Worm (Caenorhabditis elegans) whole organism, late embryonic: ENCODE data around the gene T13A10.64.
A peak's percentile ranks its signal among the peaks of the same experiment; 100 is the strongest.

Experiments
- K02D7.2 ChIP-seq: sonication (generic microtip); optimal IDR thresholded peaks from 2 replicates; lab custom pipeline; 2017; ENCODE audit warnings: mild to moderate bottlenecking, missing genetic modification characterization, missing compliant biosample characterization
- T23F11.4 ChIP-seq: fragments of 200-800 bp; sonication (Bioruptor generic); optimal IDR thresholded peaks from 2 replicates; lab custom pipeline; 2018; ENCODE audit warnings: mild to moderate bottlenecking, missing genetic modification characterization, missing compliant biosample characterization
- ahr-1 ChIP-seq: sonication (generic microtip); optimal IDR thresholded peaks from 2 replicates; lab custom pipeline; 2016; ENCODE audit warnings: missing genetic modification characterization, missing compliant biosample characterization
- ama-1 ChIP-seq: fragments of 150-350 bp; optimal IDR thresholded peaks from 2 replicates; lab custom pipeline; 2014
- ceh-14 ChIP-seq: sonication (generic microtip); optimal IDR thresholded peaks from 2 replicates; lab custom pipeline; 2016; ENCODE audit warnings: missing genotype, missing genetic modification characterization, missing compliant biosample characterization
- ceh-18 ChIP-seq: sonication (generic microtip); optimal IDR thresholded peaks from 2 replicates; lab custom pipeline; 2016; ENCODE audit warnings: missing genetic modification characterization, missing compliant biosample characterization
- ceh-30 ChIP-seq: fragments of 150-350 bp; optimal IDR thresholded peaks from 2 replicates; lab custom pipeline; 2014; ENCODE audit warnings: missing biosample characterization, missing genetic modification characterization
- ceh-31 ChIP-seq: sonication (generic microtip); optimal IDR thresholded peaks from 2 replicates; lab custom pipeline; 2016; ENCODE audit warnings: missing genetic modification characterization, missing compliant biosample characterization
- ceh-34 ChIP-seq: sonication (generic microtip); optimal IDR thresholded peaks from 2 replicates; lab custom pipeline; 2016; ENCODE audit warnings: mild to moderate bottlenecking, missing genetic modification characterization, missing compliant biosample characterization
- ceh-45 ChIP-seq: fragments of 200-800 bp; sonication (Bioruptor generic); IDR thresholded peaks from 2 replicates; pipeline ENCODE4 v1.3.6; 2022; ENCODE audit warnings: missing genetic modification reagents, missing genetic modification characterization, missing compliant biosample characterization
- ceh-48 ChIP-seq: sonication (generic microtip); optimal IDR thresholded peaks from 2 replicates; lab custom pipeline; 2016; ENCODE audit warnings: missing genetic modification characterization, inconsistent platforms, missing compliant biosample characterization
- ceh-6 ChIP-seq: fragments of 200-800 bp; sonication (Bioruptor generic); optimal IDR thresholded peaks from 2 replicates; lab custom pipeline; 2018; ENCODE audit warnings: mild to moderate bottlenecking, missing genetic modification characterization, missing compliant biosample characterization
- che-1 ChIP-seq: sonication (generic microtip); optimal IDR thresholded peaks from 2 replicates; lab custom pipeline; 2016; ENCODE audit warnings: mild to moderate bottlenecking, missing genetic modification characterization, missing compliant biosample characterization
- dmd-4 ChIP-seq: sonication (generic microtip); optimal IDR thresholded peaks from 2 replicates; lab custom pipeline; 2016; ENCODE audit warnings: borderline replicate concordance, missing genetic modification characterization, missing compliant biosample characterization
- elt-2 ChIP-seq: sonication (generic microtip); optimal IDR thresholded peaks from 2 replicates; lab custom pipeline; 2016; ENCODE audit warnings: missing genetic modification reagents, missing genetic modification characterization, missing compliant biosample characterization
- elt-4 ChIP-seq: sonication (generic microtip); optimal IDR thresholded peaks from 2 replicates; lab custom pipeline; 2016; ENCODE audit warnings: missing genetic modification characterization, missing compliant biosample characterization
- ets-4 ChIP-seq: sonication (generic microtip); optimal IDR thresholded peaks from 2 replicates; lab custom pipeline; 2016; ENCODE audit warnings: missing genetic modification characterization, missing compliant biosample characterization
- fax-1 ChIP-seq: sonication (generic microtip); optimal IDR thresholded peaks from 2 replicates; lab custom pipeline; 2016; ENCODE audit warnings: missing genotype, missing genetic modification characterization, missing compliant biosample characterization
- fkh-10 ChIP-seq: fragments of 150-350 bp; optimal IDR thresholded peaks from 2 replicates; lab custom pipeline; 2014; ENCODE audit warnings: missing biosample characterization, missing genetic modification reagents, missing genetic modification characterization
- hlh-13 ChIP-seq: fragments of 200-800 bp; sonication (Bioruptor generic); optimal IDR thresholded peaks from 2 replicates; lab custom pipeline; 2018; ENCODE audit warnings: mild to moderate bottlenecking, missing genetic modification characterization, missing compliant biosample characterization
- hlh-15 ChIP-seq: sonication (generic microtip); optimal IDR thresholded peaks from 2 replicates; lab custom pipeline; 2016; ENCODE audit warnings: missing genetic modification characterization, missing compliant biosample characterization
- hlh-8 ChIP-seq: sonication (generic microtip); optimal IDR thresholded peaks from 2 replicates; lab custom pipeline; 2016; ENCODE audit warnings: missing genotype, missing genetic modification characterization, missing compliant biosample characterization
- lim-6 ChIP-seq: sonication (generic microtip); optimal IDR thresholded peaks from 2 replicates; lab custom pipeline; 2016; ENCODE audit warnings: missing genetic modification characterization, missing compliant biosample characterization
- mec-3 ChIP-seq: sonication (generic microtip); optimal IDR thresholded peaks from 2 replicates; lab custom pipeline; 2016; ENCODE audit warnings: borderline replicate concordance, missing genetic modification characterization, missing compliant biosample characterization
- npax-4 ChIP-seq: sonication (generic microtip); optimal IDR thresholded peaks from 2 replicates; lab custom pipeline; 2016; ENCODE audit warnings: missing genetic modification characterization, missing compliant biosample characterization
- odd-2 ChIP-seq: sonication (generic microtip); optimal IDR thresholded peaks from 2 replicates; lab custom pipeline; 2017; ENCODE audit warnings: antibody characterized with exemption, mild to moderate bottlenecking, missing genetic modification characterization, missing compliant biosample characterization
- pha-2 ChIP-seq: sonication (generic microtip); optimal IDR thresholded peaks from 2 replicates; lab custom pipeline; 2017; ENCODE audit warnings: mild to moderate bottlenecking, missing genetic modification characterization, missing compliant biosample characterization
- pha-4 ChIP-seq: fragments of 150-350 bp; optimal IDR thresholded peaks from 2 replicates; lab custom pipeline; 2018; ENCODE audit warnings: missing biosample characterization, missing genetic modification reagents, missing genetic modification characterization
- pqm-1 ChIP-seq: sonication (generic microtip); optimal IDR thresholded peaks from 2 replicates; lab custom pipeline; 2016; ENCODE audit warnings: missing genetic modification characterization, missing compliant biosample characterization
- rnt-1 ChIP-seq: sonication (generic microtip); optimal IDR thresholded peaks from 2 replicates; lab custom pipeline; 2016; ENCODE audit warnings: missing genetic modification characterization, missing compliant biosample characterization
- sdc-2 ChIP-seq: sonication (generic microtip); optimal IDR thresholded peaks from 2 replicates; lab custom pipeline; 2016; ENCODE audit warnings: missing genotype, missing genetic modification characterization, missing compliant biosample characterization
- sox-2 ChIP-seq: fragments of 200-800 bp; sonication (Bioruptor generic); IDR thresholded peaks from 2 replicates; pipeline ENCODE4 v1.3.6; 2022; ENCODE audit warnings: missing genetic modification reagents, missing genetic modification characterization, missing compliant biosample characterization
- syd-9 ChIP-seq: sonication (generic microtip); optimal IDR thresholded peaks from 2 replicates; lab custom pipeline; 2016; ENCODE audit warnings: mild to moderate bottlenecking, missing genetic modification characterization, moderate library complexity, missing compliant biosample characterization
- tbx-2 ChIP-seq: sonication (generic microtip); optimal IDR thresholded peaks from 2 replicates; lab custom pipeline; 2016; ENCODE audit warnings: missing genetic modification characterization, missing compliant biosample characterization
- tbx-7 ChIP-seq: sonication (generic microtip); optimal IDR thresholded peaks from 2 replicates; lab custom pipeline; 2016; ENCODE audit warnings: missing genotype, missing genetic modification characterization, missing compliant biosample characterization
- unc-3 ChIP-seq, 2 experiments: fragments of 200-800 bp in 1 of 2; sonication (Bioruptor generic) in 1 of 2; sonication (generic microtip) in 1 of 2; conservative IDR thresholded peaks in 1 of 2; optimal IDR thresholded peaks in 1 of 2; 2 replicates each; pipeline versions ENCODE4 v1.3.6 to Lab custom; 2016 to 2022; ENCODE audit warnings: missing compliant biosample characterization in 2 of 2, missing genetic modification characterization in 2 of 2, missing genetic modification reagents in 1 of 2
- unc-42 ChIP-seq: sonication (generic microtip); optimal IDR thresholded peaks from 2 replicates; lab custom pipeline; 2016; ENCODE audit warnings: missing genotype, missing genetic modification characterization, missing compliant biosample characterization
- unc-55 ChIP-seq: sonication (generic microtip); optimal IDR thresholded peaks from 2 replicates; lab custom pipeline; 2017; ENCODE audit warnings: missing biosample characterization, missing genetic modification reagents, missing genetic modification characterization

T13A10.64 gene

DNA sequence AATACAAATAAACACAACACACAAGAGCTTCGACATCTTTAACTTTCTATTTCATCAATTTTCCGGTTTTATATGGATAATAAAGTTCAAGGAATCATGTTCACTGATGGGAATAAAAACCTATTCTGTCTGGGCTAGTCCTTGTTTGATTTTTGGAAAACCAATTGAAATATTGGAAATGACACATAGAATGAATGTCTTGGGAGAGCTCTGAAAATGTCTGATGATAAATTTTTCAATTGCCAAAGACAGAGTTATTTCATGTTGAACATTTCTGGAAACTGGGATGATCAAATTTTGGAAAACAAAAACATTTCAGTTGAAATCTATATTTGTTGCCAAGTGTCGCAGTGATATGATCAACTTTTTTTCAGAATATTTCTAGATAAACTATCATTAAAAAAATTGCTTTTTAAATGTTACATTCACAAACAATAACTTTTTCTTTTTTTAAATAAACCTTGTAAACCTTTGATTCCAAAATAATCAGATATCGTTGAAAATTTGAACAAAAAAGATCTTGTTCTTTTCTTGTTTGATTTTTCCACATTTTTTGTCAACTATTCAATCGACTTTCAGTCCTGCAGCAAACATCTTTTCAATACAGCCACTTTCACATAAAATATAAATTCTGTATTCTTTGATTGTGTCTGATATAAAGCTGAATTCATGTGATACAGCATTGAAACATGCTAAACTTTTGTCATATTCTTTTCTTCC, 17.1 kb upstream of the T13A10.64 start, which contains the start of the genes F58F9.6 and F58F9.8:
F58F9.6 (minus strand) TSS at position 101 of the 720 bp plus-strand sequence.
F58F9.8 (plus strand) TSS at position 670 of the 720 bp plus-strand sequence.
- TF ChIP-seq unc-3 (GFP tag; conservative IDR thresholded peaks at IDR 0.05; lab: Robert Waterston, UW) (no peak), unc-3 (tag; optimal IDR thresholded peaks at IDR 0.05; lab: Kevin White, UChicago) (no peak), elt-4 (tag; lab: Kevin White, UChicago) (no peak), lim-6 (no peak), dmd-4 (tag; lab: Kevin White, UChicago) (no peak), odd-2 (tag; lab: Kevin White, UChicago) (no peak), ets-4 (tag; lab: Kevin White, UChicago) (no peak), syd-9 (tag; lab: Kevin White, UChicago) (no peak), unc-42 (tag; lab: Kevin White, UChicago) (no peak), che-1 (no peak), ceh-34 (tag; lab: Kevin White, UChicago) (no peak), fkh-10 (GFP tag; lab: Kevin White, UChicago) (no peak), ceh-30 (tag; lab: Kevin White, UChicago) (no peak), ceh-45 (GFP tag; lab: Robert Waterston, UW) (no peak), T23F11.4 (GFP tag; lab: Kevin White, UChicago) (no peak), hlh-15 (tag; lab: Kevin White, UChicago) (no peak), ceh-14 (no peak)

DNA sequence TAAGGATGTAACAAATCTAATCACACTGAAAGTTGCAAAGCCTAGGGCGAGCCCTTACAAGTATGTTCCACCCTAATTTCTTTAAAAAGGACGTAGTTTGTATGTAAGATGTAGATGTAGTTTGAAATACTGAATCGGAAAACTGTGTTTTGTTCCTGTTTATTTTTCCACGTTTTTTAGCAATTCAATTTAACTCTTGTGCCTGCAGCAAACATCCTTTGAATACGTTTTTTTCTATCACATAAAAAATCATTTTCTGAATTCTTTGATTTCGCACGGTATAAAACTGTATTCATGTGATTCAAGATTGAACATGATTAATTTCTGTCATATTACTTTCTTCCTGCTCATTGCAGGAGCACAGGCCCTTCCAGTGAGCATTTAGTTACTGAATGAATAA, 14.7 kb upstream of the T13A10.64 start, which contains the start of gene F58F9.9:
F58F9.9 (plus strand) TSS at position 301 of the 400 bp plus-strand sequence.
- TF ChIP-seq hlh-15 (tag; lab: Kevin White, UChicago) (no peak), ceh-48 (tag; lab: Kevin White, UChicago) (no peak), syd-9 (tag; lab: Kevin White, UChicago) (no peak), hlh-8 (tag; lab: Kevin White, UChicago) (no peak), elt-2 (tag; lab: Kevin White, UChicago) (no peak), unc-55 (GFP tag; lab: Kevin White, UChicago) (no peak), ahr-1 (tag; lab: Kevin White, UChicago) (no peak), sdc-2 (no peak), ceh-31 (tag; lab: Kevin White, UChicago) (no peak), fkh-10 (GFP tag; lab: Kevin White, UChicago) (no peak), npax-4 (tag; lab: Kevin White, UChicago) (no peak), pqm-1 (no peak), ceh-45 (GFP tag; lab: Robert Waterston, UW) (no peak), K02D7.2 (tag; lab: Kevin White, UChicago) (no peak), mec-3 (tag; lab: Kevin White, UChicago) (no peak), tbx-2 (tag; lab: Kevin White, UChicago) (no peak), fax-1 (tag; lab: Kevin White, UChicago) (no peak), ceh-6 (GFP tag; lab: Kevin White, UChicago) (no peak), hlh-13 (GFP tag; lab: Kevin White, UChicago) (no peak), pha-4 (tag; lab: Kevin White, UChicago) (no peak)

DNA sequence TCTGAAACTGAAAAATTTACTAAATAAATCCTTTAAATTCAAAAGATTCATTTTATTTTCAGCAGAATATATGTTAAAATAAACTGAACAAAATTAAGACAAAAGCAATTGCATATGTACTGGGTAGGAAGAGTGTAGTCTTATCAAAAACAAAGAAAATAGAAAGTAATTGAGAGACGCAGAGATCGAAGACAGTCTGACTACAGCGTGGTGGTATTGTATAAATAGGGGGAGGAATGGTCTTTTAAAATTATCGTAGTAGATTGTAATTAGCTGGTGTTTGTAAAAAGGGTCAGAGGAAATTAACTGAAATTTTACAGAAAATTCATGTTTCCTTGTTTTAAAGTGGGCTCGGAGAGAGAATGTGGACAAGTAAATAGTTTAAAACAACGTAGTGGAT, 6.2 kb upstream of the T13A10.64 start, which contains the start of gene acox-3:
acox-3 (minus strand) TSS at position 7 of the 400 bp plus-strand sequence.
- no peak for TF ChIP-seq sox-2 (GFP tag; lab: Robert Waterston, UW)
- peak; percentile 22 for TF ChIP-seq elt-2 (tag; lab: Kevin White, UChicago)

DNA sequence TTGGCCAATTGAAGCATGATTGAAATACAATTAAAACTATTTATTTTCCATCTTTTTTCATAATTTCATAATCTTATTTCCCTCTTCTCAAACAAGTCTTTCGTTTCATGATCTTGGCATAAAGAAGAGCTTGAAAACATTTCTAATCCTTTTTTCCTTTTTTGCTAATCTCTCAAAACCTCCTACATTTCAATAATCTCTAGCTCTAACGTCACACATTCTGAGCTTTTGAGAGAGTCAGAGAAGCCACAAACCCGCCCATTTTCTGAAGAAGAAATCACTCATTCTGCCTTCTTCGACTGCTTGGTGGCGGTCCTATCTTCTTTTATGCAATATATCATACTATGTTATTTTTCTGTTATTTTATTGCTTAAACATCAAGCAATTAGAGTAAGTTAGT, 5.1 kb upstream of the T13A10.64 start, which contains the start of gene F58F9.1:
F58F9.1 (plus strand) TSS at position 251 of the 400 bp plus-strand sequence.
- TF ChIP-seq ceh-18, result no peak
- TF ChIP-seq fax-1 (tag; lab: Kevin White, UChicago), result no peak
- no peak for TF ChIP-seq sdc-2
- no peak for TF ChIP-seq unc-55 (GFP tag; lab: Kevin White, UChicago)
- TF ChIP-seq unc-42 (tag; lab: Kevin White, UChicago), result no peak
- no peak for TF ChIP-seq rnt-1 (tag; lab: Kevin White, UChicago)
- no peak for TF ChIP-seq ama-1 (lab: Kevin White, UChicago)
- TF ChIP-seq tbx-7 (tag; lab: Kevin White, UChicago), result no peak
- no peak for TF ChIP-seq che-1
- TF ChIP-seq pha-2 (tag; lab: Kevin White, UChicago), result no peak
- no peak for TF ChIP-seq tbx-2 (tag; lab: Kevin White, UChicago)
- no peak for TF ChIP-seq T23F11.4 (GFP tag; lab: Kevin White, UChicago)
- TF ChIP-seq lim-6, result no peak
